Worm (Caenorhabditis elegans): ENCODE results near the gene K04F1.9.

DNA sequence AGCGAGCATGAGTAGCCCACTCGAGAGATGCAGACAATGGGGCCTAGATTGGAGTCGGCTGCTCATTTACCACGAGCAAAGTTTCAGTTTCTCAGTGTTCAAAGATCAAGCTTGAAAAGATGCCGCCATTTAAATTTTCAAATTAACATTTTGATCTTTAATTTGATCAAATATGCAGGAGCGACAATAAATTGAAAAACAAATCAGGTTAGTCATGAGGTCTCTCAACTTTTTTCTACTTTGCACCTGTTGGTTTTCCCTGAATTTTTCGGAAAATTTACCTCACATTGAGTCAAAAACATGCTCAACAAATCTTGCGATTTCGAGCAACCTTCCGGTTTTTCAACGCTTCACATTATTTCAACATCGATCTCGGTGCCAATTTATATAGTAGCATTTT lies 20.3 kb downstream of the K04F1.9 start, which contains the start of gene srh-5:
- TF ChIP-seq lsy-2 (tag; optimal IDR thresholded peaks at IDR 0.05) (no peak), Y105C5A.15 (GFP tag; IDR thresholded peaks at IDR 0.05) (no peak), nhr-28 (tag; optimal IDR thresholded peaks at IDR 0.05) (no peak), unc-39 (tag; optimal IDR thresholded peaks at IDR 0.05) (no peak), nhr-11 (tag; optimal IDR thresholded peaks at IDR 0.05) (no peak), madf-9 (GFP tag; conservative IDR thresholded peaks at IDR 0.05) (no peak), ZK337.2 (GFP tag; IDR thresholded peaks at IDR 0.05) (no peak), snpc-4 (tag; optimal IDR thresholded peaks at IDR 0.05) (no peak), zag-1 (tag; optimal IDR thresholded peaks at IDR 0.05) (no peak), pha-4 (GFP tag; IDR thresholded peaks at IDR 0.05) (no peak), pha-4 (tag; optimal IDR thresholded peaks at IDR 0.05) (no peak), unc-130 (GFP tag; optimal IDR thresholded peaks at IDR 0.05) (no peak), Y75B8A.6 (GFP tag; IDR thresholded peaks at IDR 0.05) (no peak)

Data from whole organism, L4 larva.